Worm (Caenorhabditis elegans): ENCODE data around the gene wars-1.

Gene wars-1

ce11 chrV:18842468-18842867 lies 16.6 kb downstream of the wars-1 start:
- no peak for TF ChIP-seq C04F5.9 (tag; optimal IDR thresholded peaks at IDR 0.05)
- TF ChIP-seq sptf-1 (tag; optimal IDR thresholded peaks at IDR 0.05): no peak
- TF ChIP-seq efl-1 (optimal IDR thresholded peaks at IDR 0.05): no peak
- TF ChIP-seq efl-1 (GFP tag; optimal IDR thresholded peaks at IDR 0.05 in 1 of 2): peak in 1 of 2 experiments; percentile 63

ce11 chrV:18838799-18839354 lies 20.1 kb downstream of the wars-1 start, which contains the start of gene nhr-65:
Gene nhr-65 (plus strand): TSS chrV:18839304.
- TF ChIP-seq nhr-19 (GFP tag; conservative IDR thresholded peaks at IDR 0.05): peak; percentile 41
- no peak for TF ChIP-seq ztf-4 (tag; optimal IDR thresholded peaks at IDR 0.05)
- no peak for TF ChIP-seq lin-15B (tag; optimal IDR thresholded peaks at IDR 0.05)
- TF ChIP-seq aha-1 (tag; optimal IDR thresholded peaks at IDR 0.05): no peak
- TF ChIP-seq vab-15 (tag; optimal IDR thresholded peaks at IDR 0.05): no peak
- TF ChIP-seq hlh-17 (GFP tag; optimal IDR thresholded peaks at IDR 0.05; ENCODE audit: borderline replicate concordance): no peak
- peak; percentile 29 for TF ChIP-seq mep-1 (tag; optimal IDR thresholded peaks at IDR 0.05)
- TF ChIP-seq nhr-85 (tag): peak; percentile 67
- no peak for TF ChIP-seq ama-1 (optimal IDR thresholded peaks at IDR 0.05)
- no peak for TF ChIP-seq unc-98 (GFP tag; IDR thresholded peaks at IDR 0.05)
- no peak for TF ChIP-seq fkh-8 (tag; optimal IDR thresholded peaks at IDR 0.05)
- TF ChIP-seq hpl-2 (GFP tag; optimal IDR thresholded peaks at IDR 0.05): no peak
- TF ChIP-seq dpl-1 (GFP tag; optimal IDR thresholded peaks at IDR 0.05): no peak
- no peak for TF ChIP-seq mef-2 (tag; optimal IDR thresholded peaks at IDR 0.05)
- TF ChIP-seq ceh-82 (tag; optimal IDR thresholded peaks at IDR 0.05): no peak
- no peak for TF ChIP-seq unc-62 (GFP tag; optimal IDR thresholded peaks at IDR 0.05)
- peak in 1 of 2 experiments; percentile 5 for TF ChIP-seq lsy-2 (tag; optimal IDR thresholded peaks at IDR 0.05)
- TF ChIP-seq nhr-11 (tag; optimal IDR thresholded peaks at IDR 0.05): no peak
- TF ChIP-seq aly-2 (tag; optimal IDR thresholded peaks at IDR 0.05): no peak
- no peak for TF ChIP-seq ces-1 (GFP tag; optimal IDR thresholded peaks at IDR 0.05)
- no peak for TF ChIP-seq nhr-77 (tag; optimal IDR thresholded peaks at IDR 0.05)
- no peak for TF ChIP-seq pag-3 (tag; optimal IDR thresholded peaks at IDR 0.05; ENCODE audit: borderline replicate concordance, insufficient read depth)
- TF ChIP-seq lin-14 (GFP tag; optimal IDR thresholded peaks at IDR 0.05): no peak
- TF ChIP-seq mab-9 (GFP tag; IDR thresholded peaks at IDR 0.05): no peak
- TF ChIP-seq ets-5 (GFP tag; IDR thresholded peaks at IDR 0.05): no peak
- peak; percentile 22 for TF ChIP-seq swsn-7 (tag; optimal IDR thresholded peaks at IDR 0.05)
- TF ChIP-seq ceh-90 (tag; optimal IDR thresholded peaks at IDR 0.05): no peak
- no peak for TF ChIP-seq egl-13 (tag; optimal IDR thresholded peaks at IDR 0.05)
- no peak for TF ChIP-seq elt-3 (tag; optimal IDR thresholded peaks at IDR 0.05)
- TF ChIP-seq efl-1 (optimal IDR thresholded peaks at IDR 0.05): peak; percentile 21 to 23
- TF ChIP-seq efl-1 (GFP tag; optimal IDR thresholded peaks at IDR 0.05 in 1 of 2): peak in 1 of 2 experiments; percentile 41
- no peak for TF ChIP-seq snpc-4 (tag; optimal IDR thresholded peaks at IDR 0.05)
- peak; percentile 39 for TF ChIP-seq nhr-90 (tag; optimal IDR thresholded peaks at IDR 0.05; ENCODE audit: poor library complexity)
- TF ChIP-seq C34B4.2 (tag; optimal IDR thresholded peaks at IDR 0.05): no peak
- no peak for TF ChIP-seq jun-1 (tag; optimal IDR thresholded peaks at IDR 0.05)
- TF ChIP-seq skn-1 (tag; optimal IDR thresholded peaks at IDR 0.05): peak; percentile 15
- TF ChIP-seq pqm-1 (tag; optimal IDR thresholded peaks at IDR 0.05): no peak
- no peak for TF ChIP-seq ceh-88 (GFP tag; IDR thresholded peaks at IDR 0.05)
- no peak for TF ChIP-seq nhr-76 (tag; optimal IDR thresholded peaks at IDR 0.05)
- no peak for TF ChIP-seq fos-1 (tag; optimal IDR thresholded peaks at IDR 0.05)
- TF ChIP-seq sptf-1 (tag; optimal IDR thresholded peaks at IDR 0.05): no peak
- peak; percentile 48 for TF ChIP-seq snu-23 (GFP tag; optimal IDR thresholded peaks at IDR 0.05)
- TF ChIP-seq efl-3 (GFP tag; optimal IDR thresholded peaks at IDR 0.05): no peak
- no peak for TF ChIP-seq ztf-11 (tag; optimal IDR thresholded peaks at IDR 0.05)
- no peak for TF ChIP-seq nhr-47 (tag; optimal IDR thresholded peaks at IDR 0.05)
- no peak for TF ChIP-seq fkh-4 (tag; optimal IDR thresholded peaks at IDR 0.05; ENCODE audit: borderline replicate concordance)
- TF ChIP-seq grh-1 (GFP tag; IDR thresholded peaks at IDR 0.05): no peak
- TF ChIP-seq unc-130 (tag; optimal IDR thresholded peaks at IDR 0.05): no peak
- no peak for TF ChIP-seq tlp-1 (tag; optimal IDR thresholded peaks at IDR 0.05)
- no peak for TF ChIP-seq nhr-237 (tag; optimal IDR thresholded peaks at IDR 0.05)
- TF ChIP-seq pax-3 (tag; optimal IDR thresholded peaks at IDR 0.05): no peak

All from whole organism, L1 larva.